Fruit fly (Drosophila melanogaster) whole organism, adult: ENCODE results near the gene CG3246.

ENCODE experiments used
- CG11617 ChIP-seq: fragments of 200-800 bp; sonication (Bioruptor generic); optimal IDR thresholded peaks from 2 replicates; lab custom pipeline; 2017; ENCODE audit warnings: mild to moderate bottlenecking, missing biosample characterization, missing genetic modification reagents, missing genetic modification characterization
- CG12768 ChIP-seq: fragments of 200-800 bp; sonication (Bioruptor generic); optimal IDR thresholded peaks from 2 replicates; lab custom pipeline; 2017; ENCODE audit warnings: missing biosample characterization, missing genetic modification characterization, mild to moderate bottlenecking, moderate library complexity, missing genetic modification reagents
- CG14711 ChIP-seq: fragments of 200-800 bp; sonication (Bioruptor generic); optimal IDR thresholded peaks from 2 replicates; lab custom pipeline; 2018; ENCODE audit warnings: missing biosample characterization, mild to moderate bottlenecking, missing genetic modification characterization, moderate library complexity
- CG1620 ChIP-seq: fragments of 200-800 bp; sonication (Bioruptor generic); optimal IDR thresholded peaks from 2 replicates; lab custom pipeline; 2016; ENCODE audit warnings: missing biosample characterization, missing genetic modification characterization
- CG33017 ChIP-seq: fragments of 200-800 bp; sonication (Bioruptor generic); optimal IDR thresholded peaks from 2 replicates; lab custom pipeline; 2018; ENCODE audit warnings: missing biosample characterization, mild to moderate bottlenecking, missing genetic modification characterization, moderate library complexity
- CG5204 ChIP-seq: fragments of 200-800 bp; sonication (Bioruptor generic); optimal IDR thresholded peaks from 2 replicates; lab custom pipeline; 2016; ENCODE audit warnings: missing biosample characterization, missing genetic modification characterization
- CG7045 ChIP-seq: fragments of 200-800 bp; sonication (Bioruptor generic); optimal IDR thresholded peaks from 2 replicates; lab custom pipeline; 2017; ENCODE audit warnings: missing biosample characterization, mild to moderate bottlenecking, missing genetic modification characterization
- CG7101 ChIP-seq: fragments of 200-800 bp; sonication (Bioruptor generic); optimal IDR thresholded peaks from 2 replicates; lab custom pipeline; 2018; ENCODE audit warnings: missing biosample characterization, mild to moderate bottlenecking, missing genetic modification characterization, moderate library complexity
- Clk ChIP-seq: fragments of 200-800 bp; sonication (Bioruptor generic); optimal IDR thresholded peaks from 2 replicates; lab custom pipeline; 2017; ENCODE audit warnings: missing biosample characterization, missing genetic modification characterization
- Crg-1 ChIP-seq: fragments of 200-800 bp; sonication (Bioruptor generic); optimal IDR thresholded peaks from 2 replicates; lab custom pipeline; 2016; ENCODE audit warnings: missing biosample characterization, missing genetic modification characterization
- Hr96 ChIP-seq: fragments of 200-800 bp; sonication (Bioruptor generic); optimal IDR thresholded peaks from 2 replicates; lab custom pipeline; 2016; ENCODE audit warnings: missing biosample characterization, missing genetic modification characterization
- Mnt ChIP-seq: fragments of 200-800 bp; sonication (Bioruptor generic); optimal IDR thresholded peaks from 2 replicates; lab custom pipeline; 2016; ENCODE audit warnings: missing biosample characterization, mild to moderate bottlenecking, missing genetic modification characterization
- bab1 ChIP-seq: fragments of 200-800 bp; sonication (Bioruptor generic); optimal IDR thresholded peaks from 3 replicates; lab custom pipeline; 2019; ENCODE audit warnings: missing biosample characterization, mild to moderate bottlenecking, missing genetic modification characterization, moderate library complexity
- cic ChIP-seq: fragments of 200-800 bp; sonication (Bioruptor generic); optimal IDR thresholded peaks from 2 replicates; lab custom pipeline; 2017; ENCODE audit warnings: missing biosample characterization, mild to moderate bottlenecking, missing genetic modification characterization, moderate library complexity
- cnc ChIP-seq, 2 experiments: fragments of >200 bp; optimal IDR thresholded peaks; 2 replicates each; lab custom pipeline; 2017
- kay ChIP-seq: fragments of 200-800 bp; sonication (Bioruptor generic); peaks from one replicate; lab custom pipeline; 2016; ENCODE audit warnings: missing biosample characterization, missing genetic modification characterization, borderline replicate concordance
- ovo ChIP-seq: fragments of 200-800 bp; sonication (Bioruptor generic); optimal IDR thresholded peaks from 2 replicates; lab custom pipeline; 2016; ENCODE audit warnings: missing biosample characterization, missing genetic modification characterization
- pad ChIP-seq: fragments of 200-800 bp; sonication (Bioruptor generic); optimal IDR thresholded peaks from 3 replicates; lab custom pipeline; 2017; ENCODE audit warnings: missing biosample characterization, missing genetic modification characterization, mild to moderate bottlenecking, moderate library complexity, missing genetic modification reagents
- tj ChIP-seq: fragments of 200-800 bp; sonication (Bioruptor generic); optimal IDR thresholded peaks from 3 replicates; lab custom pipeline; 2017; ENCODE audit warnings: missing biosample characterization, mild to moderate bottlenecking, missing genetic modification characterization, moderate library complexity
- toe ChIP-seq: fragments of 200-800 bp; sonication (Bioruptor generic); optimal IDR thresholded peaks from 2 replicates; lab custom pipeline; 2016; ENCODE audit warnings: missing biosample characterization, missing genetic modification characterization

Gene CG3246

dm6 chr2L:3461760-3462159, at the start of gene CG3246:
Gene CG3246, minus strand, starts transcription at chr2L:3461952.
- TF ChIP-seq tj (GFP tag; lab: Kevin White, UChicago) (no peak), Mnt (GFP tag; lab: Kevin White, UChicago) (peak; percentile 0), CG1620 (GFP tag; lab: Kevin White, UChicago) (no peak), CG14711 (tag; lab: Kevin White, UChicago) (no peak), Clk (GFP tag; lab: Kevin White, UChicago) (no peak), CG33017 (tag; lab: Kevin White, UChicago) (no peak)

dm6 chr2L:3510002-3510401, 48.2 kb upstream of the CG3246 start, which contains the start of gene CG31954:
Gene CG31954, minus strand, starts transcription at chr2L:3510102.
- TF ChIP-seq CG11617 (GFP tag; lab: Kevin White, UChicago) = no peak
- no peak for TF ChIP-seq CG12768 (GFP tag; lab: Kevin White, UChicago)
- no peak for TF ChIP-seq cnc (optimal IDR thresholded peaks at IDR 0.05; lab: Kevin White, UChicago)
- no peak for TF ChIP-seq Hr96 (GFP tag; lab: Kevin White, UChicago)
- no peak for TF ChIP-seq Clk (GFP tag; lab: Kevin White, UChicago)
- no peak for TF ChIP-seq CG5204 (GFP tag; lab: Kevin White, UChicago)
- no peak for TF ChIP-seq kay (GFP tag; lab: Kevin White, UChicago)
- TF ChIP-seq cic (GFP tag; lab: Kevin White, UChicago) = no peak
- no peak for TF ChIP-seq Mnt (GFP tag; lab: Kevin White, UChicago)
- TF ChIP-seq ovo = no peak
- no peak for TF ChIP-seq CG7045 (GFP tag; lab: Kevin White, UChicago)

dm6 chr2L:3507209-3508164, 45.7 kb upstream of the CG3246 start, which contains the start of gene tim:
Gene tim, minus strand, starts transcription at chr2L:3508119.
- TF ChIP-seq tj (GFP tag; lab: Kevin White, UChicago) (peak; percentile 52), kay (GFP tag; lab: Kevin White, UChicago) (peak; percentile 43), Mnt (GFP tag; lab: Kevin White, UChicago) (peak; percentile 89), CG14711 (tag; lab: Kevin White, UChicago) (peak; percentile 77), ovo (peak; percentile 59), bab1 (peak; percentile 62), CG33017 (tag; lab: Kevin White, UChicago) (peak; percentile 94), Clk (GFP tag; lab: Kevin White, UChicago) (peak; percentile 98), CG11617 (GFP tag; lab: Kevin White, UChicago) (peak; percentile 95), toe (GFP tag; lab: Kevin White, UChicago) (peak; percentile 36), CG5204 (GFP tag; lab: Kevin White, UChicago) (peak; percentile 13), CG7101 (tag; lab: Kevin White, UChicago) (peak; percentile 94), Crg-1 (peak; percentile 3), cic (GFP tag; lab: Kevin White, UChicago) (peak; percentile 92), CG12768 (GFP tag; lab: Kevin White, UChicago) (peak; percentile 68), CG1620 (GFP tag; lab: Kevin White, UChicago) (no peak), Hr96 (GFP tag; lab: Kevin White, UChicago) (peak; percentile 1), pad (peak; percentile 72), cnc (optimal IDR thresholded peaks at IDR 0.05; lab: Kevin White, UChicago) (no peak), CG7045 (GFP tag; lab: Kevin White, UChicago) (peak; percentile 90)

dm6 chr2L:3506806-3507205, 45.1 kb upstream of the CG3246 start:
- TF ChIP-seq CG12768 (GFP tag; lab: Kevin White, UChicago) (no peak), CG11617 (GFP tag; lab: Kevin White, UChicago) (no peak), bab1 (no peak), ovo (no peak), CG1620 (GFP tag; lab: Kevin White, UChicago) (no peak), Clk (GFP tag; lab: Kevin White, UChicago) (no peak), cnc (optimal IDR thresholded peaks at IDR 0.05; lab: Kevin White, UChicago) (no peak), CG7045 (GFP tag; lab: Kevin White, UChicago) (no peak), pad (no peak), cic (GFP tag; lab: Kevin White, UChicago) (no peak), tj (GFP tag; lab: Kevin White, UChicago) (peak; percentile 69), Hr96 (GFP tag; lab: Kevin White, UChicago) (no peak), Crg-1 (no peak), CG14711 (tag; lab: Kevin White, UChicago) (peak; percentile 12), Mnt (GFP tag; lab: Kevin White, UChicago) (no peak), CG7101 (tag; lab: Kevin White, UChicago) (no peak), CG33017 (tag; lab: Kevin White, UChicago) (no peak), kay (GFP tag; lab: Kevin White, UChicago) (peak; percentile 32), toe (GFP tag; lab: Kevin White, UChicago) (no peak), CG5204 (GFP tag; lab: Kevin White, UChicago) (no peak)

- peak; percentile 82 for TF ChIP-seq kay (GFP tag; lab: Kevin White, UChicago)
- no peak for TF ChIP-seq Hr96 (GFP tag; lab: Kevin White, UChicago)
These were observed 44.6 kb upstream of the CG3246 start for dm6 chr2L:3506322-3506721.
